Worm (Caenorhabditis elegans) whole organism, young adult: ENCODE measurements around the gene C04G6.13.

Source experiments
- C06A6.2 ChIP-seq: fragments of 200-800 bp; sonication (Bioruptor generic); conservative IDR thresholded peaks from 2 replicates; pipeline ENCODE4 v1.3.6; 2022; ENCODE audit warnings: missing genetic modification characterization, missing compliant biosample characterization
- C17E4.6 ChIP-seq: fragments of 200-800 bp; sonication (Bioruptor generic); IDR thresholded peaks from 2 replicates; pipeline ENCODE4 v1.3.6; 2022; ENCODE audit warnings: missing genetic modification reagents, missing genetic modification characterization, missing compliant biosample characterization
- F33H1.4 ChIP-seq: fragments of 200-800 bp; sonication (Bioruptor generic); IDR thresholded peaks from 2 replicates; pipeline ENCODE4 v1.3.6; 2022; ENCODE audit warnings: missing genetic modification reagents, missing genetic modification characterization, missing compliant biosample characterization
- F52B5.7 ChIP-seq: sonication (generic microtip); optimal IDR thresholded peaks from 2 replicates; lab custom pipeline; 2016; ENCODE audit warnings: mild to moderate bottlenecking, missing genetic modification characterization, missing compliant biosample characterization
- T07F8.4 ChIP-seq: sonication (generic microtip); optimal IDR thresholded peaks from 2 replicates; lab custom pipeline; 2016; ENCODE audit warnings: mild to moderate bottlenecking, missing genetic modification characterization, moderate library complexity, missing compliant biosample characterization
- Y95B8A.8 ChIP-seq: fragments of 200-800 bp; sonication (Bioruptor generic); IDR thresholded peaks from 2 replicates; pipeline ENCODE4 v1.3.6; 2022; ENCODE audit warnings: missing genetic modification reagents, missing genetic modification characterization, missing compliant biosample characterization
- akir-1 ChIP-seq: fragments of 200-800 bp; sonication (Bioruptor generic); optimal IDR thresholded peaks from 2 replicates; lab custom pipeline; 2018; ENCODE audit warnings: mild to moderate bottlenecking, missing genetic modification characterization, moderate library complexity, missing compliant biosample characterization
- attf-5 ChIP-seq: fragments of 200-800 bp; sonication (Bioruptor generic); optimal IDR thresholded peaks from 2 replicates; lab custom pipeline; 2018; ENCODE audit warnings: mild to moderate bottlenecking, missing genetic modification characterization, missing compliant biosample characterization
- attf-6 ChIP-seq: fragments of 200-800 bp; sonication (Bioruptor generic); IDR thresholded peaks from 2 replicates; pipeline ENCODE4 v1.3.6; 2022; ENCODE audit warnings: missing genetic modification reagents, missing genetic modification characterization, missing compliant biosample characterization
- bed-1 ChIP-seq: fragments of 200-800 bp; sonication (Bioruptor generic); IDR thresholded peaks from 2 replicates; pipeline ENCODE4 v1.3.6; 2022; ENCODE audit warnings: missing genetic modification reagents, missing genetic modification characterization, missing compliant biosample characterization
- ceh-40 ChIP-seq: fragments of 200-800 bp; sonication (Bioruptor generic); IDR thresholded peaks from 2 replicates; pipeline ENCODE4 v1.3.6; 2022; ENCODE audit warnings: missing genetic modification characterization, missing compliant biosample characterization
- ceh-58 ChIP-seq: fragments of 200-800 bp; sonication (Bioruptor generic); IDR thresholded peaks from 2 replicates; pipeline ENCODE4 v1.3.6; 2022; ENCODE audit warnings: missing genetic modification characterization, missing compliant biosample characterization
- die-1 ChIP-seq: sonication (generic microtip); optimal IDR thresholded peaks from 2 replicates; lab custom pipeline; 2016; ENCODE audit warnings: missing genotype, mild to moderate bottlenecking, missing genetic modification characterization, missing compliant biosample characterization
- dox-1 ChIP-seq: fragments of 200-800 bp; sonication (Bioruptor generic); IDR thresholded peaks from 2 replicates; pipeline ENCODE4 v1.3.6; 2022; ENCODE audit warnings: missing genetic modification reagents, missing genetic modification characterization, missing compliant biosample characterization
- dpff-1 ChIP-seq: sonication (generic microtip); optimal IDR thresholded peaks from 2 replicates; lab custom pipeline; 2017; ENCODE audit warnings: mild to moderate bottlenecking, missing genetic modification characterization, missing compliant biosample characterization
- ekl-4 ChIP-seq: fragments of 200-800 bp; sonication (Bioruptor generic); IDR thresholded peaks from 2 replicates; pipeline ENCODE4 v1.3.6; 2022; ENCODE audit warnings: missing genetic modification reagents, missing genetic modification characterization, missing compliant biosample characterization
- him-1 ChIP-seq: sonication (generic microtip); optimal IDR thresholded peaks from 2 replicates; lab custom pipeline; 2016; ENCODE audit warnings: missing genotype, missing genetic modification reagents, missing genetic modification characterization, missing compliant biosample characterization
- lir-1 ChIP-seq: fragments of 200-800 bp; sonication (Bioruptor generic); conservative IDR thresholded peaks from 2 replicates; pipeline ENCODE4 v1.3.6; 2022; ENCODE audit warnings: missing genetic modification reagents, missing genetic modification characterization, missing compliant biosample characterization
- madf-6 ChIP-seq: fragments of 200-800 bp; sonication (Bioruptor generic); IDR thresholded peaks from 2 replicates; pipeline ENCODE4 v1.3.6; 2022; ENCODE audit warnings: missing genetic modification reagents, missing genetic modification characterization, missing compliant biosample characterization
- nhr-80 ChIP-seq: sonication (generic microtip); optimal IDR thresholded peaks from 2 replicates; lab custom pipeline; 2016; ENCODE audit warnings: missing genetic modification characterization, missing compliant biosample characterization
- pha-4 ChIP-seq: fragments of 150-350 bp; sonication (generic microtip); optimal IDR thresholded peaks from 2 replicates; lab custom pipeline; 2014; ENCODE audit warnings: missing biosample characterization, missing genetic modification reagents, missing genetic modification characterization
- sea-2 ChIP-seq: fragments of 200-800 bp; sonication (Bioruptor generic); IDR thresholded peaks from 2 replicates; pipeline ENCODE4 v1.3.6; 2022; ENCODE audit warnings: missing genetic modification characterization, missing compliant biosample characterization
- somi-1 ChIP-seq: fragments of 200-800 bp; sonication (Bioruptor generic); optimal IDR thresholded peaks from 2 replicates; lab custom pipeline; 2018; ENCODE audit warnings: mild to moderate bottlenecking, missing genetic modification characterization, missing compliant biosample characterization
- tbp1 ChIP-seq: fragments of 200-800 bp; sonication (Bioruptor generic); optimal IDR thresholded peaks from 2 replicates; lab custom pipeline; 2018; ENCODE audit warnings: mild to moderate bottlenecking, missing genetic modification characterization, missing compliant biosample characterization
- tbx-9 ChIP-seq: sonication (generic microtip); optimal IDR thresholded peaks from 2 replicates; lab custom pipeline; 2016; ENCODE audit warnings: borderline replicate concordance, missing genetic modification characterization, inconsistent platforms, missing compliant biosample characterization
- ztf-22 ChIP-seq: fragments of 200-800 bp; sonication (Bioruptor generic); optimal IDR thresholded peaks from 2 replicates; lab custom pipeline; 2018; ENCODE audit warnings: mild to moderate bottlenecking, missing genetic modification characterization, moderate library complexity, missing compliant biosample characterization

The C04G6.13 gene

DNA sequence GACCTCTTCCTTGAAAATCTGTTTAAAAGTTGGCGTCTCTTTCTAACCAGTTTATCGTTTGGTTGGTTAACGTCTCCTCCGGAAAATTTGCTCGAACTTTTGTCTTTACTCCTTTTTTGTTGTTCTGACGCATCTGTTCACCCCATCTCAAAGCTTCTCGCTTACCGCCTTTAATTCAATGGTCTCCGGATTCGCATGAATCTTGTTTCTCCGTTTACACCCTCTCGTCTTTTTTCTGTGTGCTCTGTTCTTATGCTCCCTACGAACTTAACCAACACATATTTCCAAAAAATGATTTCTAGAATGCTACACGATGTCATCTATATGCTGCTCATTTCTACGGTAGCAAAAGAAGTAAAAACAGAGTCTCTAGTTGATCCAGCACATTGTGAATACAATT lies 36.0 kb downstream of the C04G6.13 start, which contains the start of gene lgc-56 (continued):
- no peak for TF ChIP-seq ztf-22 (GFP tag; lab: Kevin White, UChicago)

DNA sequence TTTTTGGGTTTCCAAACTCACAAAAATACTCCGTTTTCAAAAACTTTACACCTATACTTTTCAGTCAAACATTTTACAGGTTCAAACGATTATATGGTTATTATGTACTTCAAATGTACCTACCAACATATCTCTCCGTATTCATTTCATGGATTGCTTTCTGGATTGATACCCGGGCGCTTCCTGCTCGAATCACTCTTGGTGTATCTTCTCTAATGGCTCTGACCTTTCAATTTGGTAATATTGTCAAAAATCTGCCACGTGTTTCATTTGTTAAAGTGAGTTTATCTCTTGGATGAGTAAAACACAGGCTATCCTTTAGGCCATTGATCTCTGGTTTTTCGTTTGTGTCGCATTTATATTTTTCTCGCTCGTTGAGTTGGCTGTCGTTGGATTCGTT lies 37.8 kb downstream of the C04G6.13 start:
- TF ChIP-seq ceh-40 (GFP tag; lab: Robert Waterston, UW) (no peak), bed-1 (GFP tag; lab: Robert Waterston, UW) (no peak), Y95B8A.8 (GFP tag; lab: Robert Waterston, UW) (no peak)

DNA sequence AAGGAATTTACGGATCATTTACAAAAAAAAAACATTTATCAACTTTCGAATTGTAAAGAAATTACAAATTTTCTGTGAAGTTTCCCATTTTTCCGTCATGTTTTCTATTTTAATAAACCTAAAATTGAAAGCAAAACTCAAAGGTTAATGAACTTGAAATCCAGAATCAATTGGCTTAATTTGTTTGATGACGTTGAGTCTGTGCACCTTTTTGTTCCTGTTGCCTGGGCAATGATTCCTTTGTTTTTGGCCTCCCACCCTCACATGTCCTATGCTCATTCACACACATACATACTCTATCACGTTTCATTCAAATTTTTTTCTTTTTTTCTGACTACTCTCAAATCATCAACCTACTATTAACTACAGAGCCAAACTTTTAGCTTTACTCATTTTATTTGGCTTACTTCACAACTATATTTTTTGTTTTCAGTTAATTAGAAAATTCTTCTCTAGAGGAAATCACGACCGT lies 42.3 kb downstream of the C04G6.13 start, which contains the start of gene F58A6.2:
Gene F58A6.2, plus strand, starts transcription at position 422 of the 472 bp plus-strand sequence.
- no peak for TF ChIP-seq attf-6 (GFP tag; lab: Robert Waterston, UW)
- no peak for TF ChIP-seq madf-6 (GFP tag; lab: Robert Waterston, UW)
- no peak for TF ChIP-seq die-1 (tag; lab: Kevin White, UChicago)
- TF ChIP-seq lir-1 (GFP tag; lab: Robert Waterston, UW): no peak
- TF ChIP-seq ceh-58 (GFP tag; lab: Robert Waterston, UW): no peak
- TF ChIP-seq sea-2: no peak
- TF ChIP-seq pha-4 (tag; lab: Kevin White, UChicago): no peak
- TF ChIP-seq ekl-4 (GFP tag; lab: Robert Waterston, UW): no peak
- no peak for TF ChIP-seq attf-5 (GFP tag; lab: Kevin White, UChicago)
- no peak for TF ChIP-seq T07F8.4 (tag; lab: Kevin White, UChicago)
- no peak for TF ChIP-seq him-1 (tag; lab: Kevin White, UChicago)

DNA sequence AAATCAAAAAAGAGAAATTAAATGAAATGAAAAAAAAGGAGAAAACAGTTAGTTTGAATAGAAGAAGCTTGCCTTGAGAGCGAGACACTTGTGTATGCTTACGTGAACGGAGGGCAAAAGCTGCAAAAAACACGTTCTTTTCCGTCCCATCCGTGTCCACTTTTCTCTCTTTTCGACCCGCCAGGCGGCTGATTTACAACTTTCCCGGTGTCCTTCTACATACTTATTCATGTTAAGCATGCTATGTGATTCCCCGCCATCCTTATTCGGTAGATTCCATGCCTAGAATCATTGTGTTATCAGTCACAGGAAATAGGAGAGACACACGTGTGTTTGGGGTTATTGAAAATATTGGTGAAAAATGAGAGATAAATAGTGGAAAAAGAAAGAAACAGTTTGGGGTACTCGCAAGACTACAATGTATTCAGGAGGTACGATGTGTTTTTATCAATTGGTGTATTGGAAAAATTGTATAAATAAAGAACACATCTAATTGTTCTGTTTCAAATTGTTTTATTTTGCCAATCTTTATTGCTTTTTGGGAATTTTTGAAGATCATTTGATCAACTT lies 48.0 kb downstream of the C04G6.13 start, which contains the start of gene nas-29:
Gene nas-29, minus strand, starts transcription at position 92 of the 570 bp plus-strand sequence.
- TF ChIP-seq tbx-9 (no peak), nhr-80 (peak; percentile 79), F52B5.7 (no peak), dox-1 (GFP tag; lab: Robert Waterston, UW) (0 out of 2 replicates have a peak, but pooled peaks have one; percentile 29)

DNA sequence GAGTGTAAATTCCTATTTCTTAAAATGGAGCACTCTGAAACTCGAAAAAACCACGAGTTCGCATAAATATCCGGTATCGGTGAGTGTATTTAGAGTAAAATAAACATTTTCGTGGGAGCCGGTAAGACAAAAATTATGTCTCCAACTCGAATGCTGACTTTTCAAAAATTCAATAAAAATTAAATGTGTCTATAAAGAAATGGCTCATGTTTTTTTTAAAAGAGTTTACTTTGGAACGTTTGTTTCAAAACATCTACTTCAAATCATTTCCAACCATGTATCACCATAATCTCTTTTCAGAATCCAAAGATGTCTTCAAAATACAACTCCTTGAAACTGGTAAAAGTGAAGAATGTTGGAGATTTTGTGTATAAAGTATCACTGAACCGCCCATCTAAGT lies 48.6 kb downstream of the C04G6.13 start, which contains the start of gene F58A6.1:
Gene F58A6.1, plus strand, starts transcription at position 301 of the 400 bp plus-strand sequence.
- TF ChIP-seq dpff-1 (tag; lab: Kevin White, UChicago): no peak
- no peak for TF ChIP-seq dox-1 (GFP tag; lab: Robert Waterston, UW)
- TF ChIP-seq tbp1 (GFP tag; lab: Kevin White, UChicago): no peak
- no peak for TF ChIP-seq akir-1 (GFP tag; lab: Kevin White, UChicago)
- no peak for TF ChIP-seq C06A6.2 (GFP tag; lab: Robert Waterston, UW)
- no peak for TF ChIP-seq somi-1 (GFP tag; lab: Kevin White, UChicago)
- no peak for TF ChIP-seq C17E4.6
- TF ChIP-seq F33H1.4 (GFP tag; lab: Robert Waterston, UW): no peak
